Fruit fly (Drosophila melanogaster) whole organism, pupa: ENCODE results near the gene nwk.

ENCODE experiments used
- CG12605 ChIP-seq: fragments of 200-800 bp; sonication (Bioruptor generic); IDR thresholded peaks from 2 replicates; pipeline ENCODE4 v1.3.6; 2022; ENCODE audit warnings: missing biosample characterization, missing genetic modification characterization
- CG14655 ChIP-seq: fragments of 200-800 bp; sonication (Bioruptor generic); optimal IDR thresholded peaks from 3 replicates; lab custom pipeline; 2017; ENCODE audit warnings: mild to moderate bottlenecking, missing biosample characterization, missing genetic modification reagents, missing genetic modification characterization
- CG15710 ChIP-seq: fragments of 200-800 bp; sonication (Bioruptor generic); optimal IDR thresholded peaks from 2 replicates; lab custom pipeline; 2018; ENCODE audit warnings: missing biosample characterization, mild to moderate bottlenecking, missing genetic modification characterization, moderate library complexity
- CG8301 ChIP-seq: fragments of 200-800 bp; sonication (Bioruptor generic); optimal IDR thresholded peaks from 2 replicates; lab custom pipeline; 2018; ENCODE audit warnings: missing biosample characterization, mild to moderate bottlenecking, missing genetic modification characterization
- gl ChIP-seq: fragments of 200-800 bp; sonication (Bioruptor generic); optimal IDR thresholded peaks from 2 replicates; lab custom pipeline; 2018; ENCODE audit warnings: missing biosample characterization, mild to moderate bottlenecking, missing genetic modification characterization

DNA sequence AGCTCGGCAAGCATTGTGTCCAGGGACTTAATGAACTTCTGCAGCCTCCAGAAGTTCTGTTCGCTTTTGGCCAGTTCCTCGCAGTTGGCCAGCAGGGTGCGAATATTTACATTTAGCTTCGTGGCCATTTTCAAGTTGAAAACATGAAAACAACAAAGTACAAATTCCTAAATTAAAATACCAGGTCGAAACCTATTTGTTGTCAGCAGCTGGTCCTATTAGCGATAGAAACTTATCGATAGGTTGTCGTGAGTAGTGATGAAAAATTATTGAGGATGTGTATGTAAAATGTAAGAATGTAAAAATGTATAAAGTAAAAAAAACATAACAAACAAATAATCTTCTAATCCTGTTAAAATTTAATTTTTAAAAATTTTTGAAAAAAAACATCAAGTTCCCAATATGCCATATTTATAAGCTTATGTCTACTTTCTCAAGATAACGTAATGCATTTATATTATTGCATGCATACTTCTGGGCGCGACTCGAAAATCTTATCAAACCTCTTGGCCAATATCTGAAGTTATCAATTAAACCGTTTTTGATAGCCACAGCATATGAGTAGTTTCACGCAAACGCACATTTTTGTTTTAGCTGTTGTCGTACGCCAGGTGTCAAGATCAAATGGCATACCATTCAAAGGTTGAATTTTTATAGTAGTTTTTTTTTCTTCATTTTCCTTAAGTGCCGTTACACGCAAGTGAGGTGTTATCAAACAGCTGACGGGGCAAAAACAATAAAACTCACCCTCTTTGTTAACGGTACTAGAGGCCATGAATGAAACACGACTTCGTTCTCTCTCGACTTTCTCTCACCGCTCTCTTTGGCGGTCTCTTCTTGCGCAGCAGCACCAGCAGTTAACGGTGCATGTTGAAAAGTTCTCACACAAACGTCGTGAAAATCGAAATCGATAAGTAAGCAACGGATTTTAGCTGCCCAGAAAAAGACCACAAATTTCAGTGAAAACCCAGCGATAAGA lies at the start of gene nwk, which contains the start of gene Use1:
- TF ChIP-seq CG15710 (tag; lab: Kevin White, UChicago): no peak
- TF ChIP-seq gl: no peak
- no peak for TF ChIP-seq CG8301
- no peak for TF ChIP-seq CG14655 (GFP tag; lab: Kevin White, UChicago)
- TF ChIP-seq CG12605: no peak
